Fruit fly (Drosophila melanogaster) whole organism, embryonic: ENCODE data around the gene ea.

Source experiments
- CG11456 ChIP-seq: fragments of 200-800 bp; sonication (Bioruptor generic); IDR thresholded peaks from 3 replicates; pipeline ENCODE4 v1.3.6; 2022; ENCODE audit warnings: missing biosample characterization, missing genetic modification characterization
- CG3065 ChIP-seq: fragments of 200-800 bp; sonication (Bioruptor generic); optimal IDR thresholded peaks from 2 replicates; lab custom pipeline; 2016; ENCODE audit warnings: missing biosample characterization, missing genetic modification characterization
- CG33557 ChIP-seq: fragments of 200-800 bp; sonication (Bioruptor generic); optimal IDR thresholded peaks from 2 replicates; lab custom pipeline; 2019; ENCODE audit warnings: missing biosample characterization, mild to moderate bottlenecking, missing genetic modification characterization, moderate library complexity
- CG9215 ChIP-seq: fragments of 200-800 bp; sonication (Bioruptor generic); IDR thresholded peaks from 2 replicates; pipeline ENCODE4 v1.3.6; 2022; ENCODE audit warnings: missing biosample characterization, missing genetic modification characterization
- Neu2 ChIP-seq: fragments of 200-800 bp; sonication (Bioruptor generic); optimal IDR thresholded peaks from 3 replicates; lab custom pipeline; 2016; ENCODE audit warnings: missing biosample characterization, missing genetic modification characterization, borderline replicate concordance
- NfI ChIP-seq: fragments of 200-800 bp; sonication (Bioruptor generic); optimal IDR thresholded peaks from 3 replicates; lab custom pipeline; 2018; ENCODE audit warnings: missing biosample characterization, mild to moderate bottlenecking, missing genetic modification characterization, moderate library complexity
- Taf1 ChIP-seq: fragments of 200-800 bp; sonication (Bioruptor generic); IDR thresholded peaks from 2 replicates; pipeline ENCODE4 v1.3.6; 2022; ENCODE audit warnings: missing biosample characterization, missing genetic modification characterization
- YL-1 ChIP-seq: fragments of 200-800 bp; sonication (Bioruptor generic); optimal IDR thresholded peaks from 3 replicates; lab custom pipeline; 2017; ENCODE audit warnings: missing biosample characterization, mild to moderate bottlenecking, missing genetic modification characterization
- lbe ChIP-seq: fragments of 200-800 bp; sonication (Bioruptor generic); optimal IDR thresholded peaks from 2 replicates; lab custom pipeline; 2016; ENCODE audit warnings: missing biosample characterization, mild to moderate bottlenecking, missing genetic modification characterization

DNA sequence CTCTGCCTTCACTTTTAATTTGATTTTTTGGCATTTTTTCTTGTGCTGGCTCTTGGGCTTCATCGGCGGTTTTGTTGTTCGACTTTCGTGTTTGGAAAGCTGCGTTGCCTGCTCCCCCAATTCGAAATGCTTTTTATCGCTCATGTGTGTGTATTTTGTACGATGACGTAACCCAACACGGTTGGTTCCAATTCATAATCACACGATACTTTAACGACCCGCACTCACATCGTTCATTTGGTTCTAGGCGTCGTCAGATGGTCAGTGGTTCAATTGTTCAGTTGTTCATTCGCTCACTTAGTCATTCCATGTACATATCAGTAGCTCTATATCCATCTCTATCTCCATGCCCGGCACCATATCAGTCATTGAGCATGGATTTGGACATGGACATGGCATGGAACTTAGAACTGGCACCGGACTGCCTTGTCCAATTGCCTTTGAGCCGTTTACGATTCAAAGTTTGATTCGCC, 34.6 kb upstream of the ea start:
- TF ChIP-seq Neu2 (GFP tag; lab: Kevin White, UChicago) (no peak), Taf1 (no peak), CG33557 (GFP tag; lab: Kevin White, UChicago) (no peak), lbe (GFP tag; lab: Kevin White, UChicago) (no peak), YL-1 (GFP tag; lab: Kevin White, UChicago) (no peak), CG9215 (no peak), CG11456 (GFP tag; lab: Robert Waterston, UW) (no peak), CG3065 (no peak), NfI (no peak)
